Fruit fly (Drosophila melanogaster) whole organism, embryonic: ENCODE results near the gene Twdlalpha.
A peak's percentile ranks its signal among the peaks of the same experiment; 100 is the strongest.

ENCODE experiments used
- Asciz ChIP-seq: fragments of 200-800 bp; sonication (Bioruptor generic); optimal IDR thresholded peaks from 2 replicates; lab custom pipeline; 2017; ENCODE audit warnings: missing biosample characterization, mild to moderate bottlenecking, missing genetic modification characterization, missing genetic modification reagents
- CG10321 ChIP-seq: fragments of 200-800 bp; sonication (Bioruptor generic); IDR thresholded peaks from 2 replicates; pipeline ENCODE4 v1.3.6; 2022; ENCODE audit warnings: missing biosample characterization, missing genetic modification characterization
- CG11085 ChIP-seq: fragments of 200-800 bp; sonication (Bioruptor generic); IDR thresholded peaks from 2 replicates; pipeline ENCODE4 v1.3.6; 2022; ENCODE audit warnings: missing biosample characterization, missing genetic modification characterization
- CG11093 ChIP-seq: fragments of 200-800 bp; sonication (Bioruptor generic); IDR thresholded peaks from 3 replicates; pipeline ENCODE4 v1.3.6; 2022; ENCODE audit warnings: missing biosample characterization, missing genetic modification characterization
- CG12659 ChIP-seq: fragments of 200-800 bp; sonication (Bioruptor generic); optimal IDR thresholded peaks from 3 replicates; lab custom pipeline; 2017; ENCODE audit warnings: mild to moderate bottlenecking, missing biosample characterization, missing genetic modification reagents, missing genetic modification characterization
- CG13287 ChIP-seq: fragments of 200-800 bp; sonication (Bioruptor generic); IDR thresholded peaks from 2 replicates; pipeline ENCODE4 v1.3.6; 2022; ENCODE audit warnings: missing biosample characterization, missing genetic modification characterization; ENCODE audit not compliant: partially characterized antibody
- CG15514 ChIP-seq: fragments of 200-800 bp; sonication (Bioruptor generic); optimal IDR thresholded peaks from 3 replicates; lab custom pipeline; 2017; ENCODE audit warnings: missing biosample characterization, missing genetic modification characterization, mild to moderate bottlenecking, moderate library complexity, missing genetic modification reagents
- CG17612 ChIP-seq: fragments of 200-800 bp; sonication (Bioruptor generic); IDR thresholded peaks from 2 replicates; pipeline ENCODE4 v1.3.6; 2022; ENCODE audit warnings: missing biosample characterization, missing genetic modification characterization
- CG2199 ChIP-seq: fragments of 200-800 bp; sonication (Bioruptor generic); IDR thresholded peaks from 3 replicates; pipeline ENCODE4 v1.3.6; 2022; ENCODE audit warnings: missing biosample characterization, missing genetic modification characterization
- CG3065 ChIP-seq: fragments of 200-800 bp; sonication (Bioruptor generic); optimal IDR thresholded peaks from 2 replicates; lab custom pipeline; 2016; ENCODE audit warnings: missing biosample characterization, missing genetic modification characterization
- CG31365 ChIP-seq: fragments of 200-800 bp; sonication (Bioruptor generic); optimal IDR thresholded peaks from 2 replicates; lab custom pipeline; 2018; ENCODE audit warnings: missing biosample characterization, mild to moderate bottlenecking, missing genetic modification characterization
- CG32772 ChIP-seq: fragments of 200-800 bp; sonication (Bioruptor generic); IDR thresholded peaks from 2 replicates; pipeline ENCODE4 v1.3.6; 2022; ENCODE audit warnings: missing biosample characterization, missing genetic modification characterization
- CG33213 ChIP-seq: fragments of 200-800 bp; sonication (Bioruptor generic); optimal IDR thresholded peaks from 3 replicates; lab custom pipeline; 2016; ENCODE audit warnings: missing biosample characterization, missing genetic modification characterization
- CG3726 ChIP-seq: fragments of 200-800 bp; sonication (Bioruptor generic); IDR thresholded peaks from 3 replicates; pipeline ENCODE4, ENCODE4 v1.3.6; 2022; ENCODE audit warnings: missing biosample characterization, missing genetic modification characterization
- CG4282 ChIP-seq: fragments of 200-800 bp; sonication (Bioruptor generic); optimal IDR thresholded peaks from 2 replicates; lab custom pipeline; 2016; ENCODE audit warnings: missing biosample characterization, missing genetic modification characterization
- CG4730 ChIP-seq: fragments of 200-800 bp; sonication (Bioruptor generic); IDR thresholded peaks from 2 replicates; pipeline ENCODE4 v1.3.6; 2022; ENCODE audit warnings: missing biosample characterization, missing genetic modification characterization
- CG4820 ChIP-seq: fragments of 200-800 bp; sonication (Bioruptor generic); optimal IDR thresholded peaks from 3 replicates; lab custom pipeline; 2016; ENCODE audit warnings: missing biosample characterization, missing genetic modification characterization
- CG6654 ChIP-seq: fragments of 200-800 bp; sonication (Bioruptor generic); optimal IDR thresholded peaks from 2 replicates; lab custom pipeline; 2017; ENCODE audit warnings: missing biosample characterization, mild to moderate bottlenecking, missing genetic modification characterization
- CG7556 ChIP-seq: fragments of 200-800 bp; sonication (Bioruptor generic); optimal IDR thresholded peaks from 2 replicates; lab custom pipeline; 2017; ENCODE audit warnings: missing biosample characterization, mild to moderate bottlenecking, missing genetic modification characterization
- CTCF ChIP-seq: fragments of 200-800 bp; sonication (Bioruptor generic); optimal IDR thresholded peaks from 2 replicates; lab custom pipeline; 2017; ENCODE audit warnings: missing biosample characterization, mild to moderate bottlenecking, missing genetic modification characterization, moderate library complexity
- Dip3 ChIP-seq: fragments of 200-800 bp; sonication (Bioruptor generic); optimal IDR thresholded peaks from 3 replicates; lab custom pipeline; 2016; ENCODE audit warnings: missing biosample characterization, missing genetic modification characterization
- Dll ChIP-seq: fragments of 200-800 bp; sonication (Bioruptor generic); IDR thresholded peaks from 4 replicates; pipeline ENCODE4 v1.3.6; 2022; ENCODE audit warnings: missing biosample characterization, missing genetic modification characterization; ENCODE audit not compliant: partially characterized antibody
- Ets65A ChIP-seq: fragments of 200-800 bp; sonication (Bioruptor generic); peaks from one replicate; lab custom pipeline; 2016; ENCODE audit warnings: missing biosample characterization, missing genetic modification characterization
- HLH54F ChIP-seq: fragments of 200-800 bp; sonication (Bioruptor generic); optimal IDR thresholded peaks from 3 replicates; lab custom pipeline; 2016; ENCODE audit warnings: missing biosample characterization, missing genetic modification characterization
- Hey ChIP-seq: fragments of 200-800 bp; sonication (Bioruptor generic); optimal IDR thresholded peaks from 3 replicates; lab custom pipeline; 2018; ENCODE audit warnings: missing biosample characterization, mild to moderate bottlenecking, missing genetic modification characterization
- Hmx ChIP-seq: fragments of 200-800 bp; sonication (Bioruptor generic); optimal IDR thresholded peaks from 2 replicates; lab custom pipeline; 2016; ENCODE audit warnings: missing biosample characterization, missing genetic modification characterization
- Hr3 ChIP-seq: fragments of 200-800 bp; sonication (Bioruptor generic); optimal IDR thresholded peaks from 3 replicates; lab custom pipeline; 2016; ENCODE audit warnings: missing biosample characterization, missing genetic modification characterization
- Hr78 ChIP-seq, 2 experiments: fragments of 200-800 bp in 1 of 2; fragments of >200 bp in 1 of 2; sonication (Bioruptor generic) in 1 of 2; optimal IDR thresholded peaks; 2 replicates each; lab custom pipeline; 2017 to 2019; ENCODE audit warnings: missing biosample characterization in 2 of 2, missing genetic modification characterization in 2 of 2, mild to moderate bottlenecking in 1 of 2, moderate library complexity in 1 of 2
- Hsf ChIP-seq: fragments of 200-800 bp; sonication (Bioruptor generic); optimal IDR thresholded peaks from 3 replicates; lab custom pipeline; 2016; ENCODE audit warnings: missing biosample characterization, missing genetic modification characterization
- Jarid2 ChIP-seq: fragments of 200-800 bp; sonication (Bioruptor generic); optimal IDR thresholded peaks from 3 replicates; lab custom pipeline; 2017; ENCODE audit warnings: mild to moderate bottlenecking, missing biosample characterization, missing genetic modification reagents, missing genetic modification characterization
- Med ChIP-seq: fragments of 200-800 bp; sonication (Bioruptor generic); peaks from one replicate; lab custom pipeline; 2016; ENCODE audit warnings: missing biosample characterization, missing genetic modification characterization, mild to moderate bottlenecking, inconsistent platforms, moderate library complexity
- Meics ChIP-seq: fragments of 200-800 bp; sonication (Bioruptor generic); optimal IDR thresholded peaks from 2 replicates; lab custom pipeline; 2017; ENCODE audit warnings: missing biosample characterization, mild to moderate bottlenecking, missing genetic modification characterization
- NFAT ChIP-seq: fragments of 200-800 bp; sonication (Bioruptor generic); IDR thresholded peaks from 2 replicates; pipeline ENCODE4 v1.3.6; 2022; ENCODE audit warnings: missing biosample characterization, missing genetic modification characterization
- Side ChIP-seq: fragments of 200-800 bp; sonication (Bioruptor generic); optimal IDR thresholded peaks from 2 replicates; lab custom pipeline; 2016; ENCODE audit warnings: missing biosample characterization, missing genetic modification characterization
- Stat92E ChIP-seq, 3 experiments: fragments of >200 bp in 2 of 3; fragments of 200-800 bp in 1 of 3; sonication (Bioruptor generic) in 1 of 3; optimal IDR thresholded peaks; 2 replicates each; lab custom pipeline; 2017 to 2019; ENCODE audit warnings: missing biosample characterization in 3 of 3, missing genetic modification characterization in 3 of 3, mild to moderate bottlenecking in 1 of 3, moderate library complexity in 1 of 3
- chm ChIP-seq: fragments of 200-800 bp; sonication (Bioruptor generic); IDR thresholded peaks from 2 replicates; pipeline ENCODE4 v1.3.6; 2022; ENCODE audit warnings: missing biosample characterization, missing genetic modification characterization
- croc ChIP-seq: fragments of 200-800 bp; sonication (Bioruptor generic); conservative IDR thresholded peaks from 3 replicates; pipeline ENCODE4 v1.3.6; 2022; ENCODE audit warnings: missing biosample characterization, missing genetic modification characterization
- dmrt11E ChIP-seq: fragments of 200-800 bp; sonication (Bioruptor generic); optimal IDR thresholded peaks from 3 replicates; lab custom pipeline; 2018; ENCODE audit warnings: missing biosample characterization, mild to moderate bottlenecking, missing genetic modification characterization, moderate library complexity
- dpn ChIP-seq, 2 experiments: fragments of 200-800 bp; sonication (Bioruptor generic); optimal IDR thresholded peaks; 3 replicates each; lab custom pipeline; 2016; ENCODE audit warnings: missing biosample characterization in 2 of 2, missing genetic modification characterization in 2 of 2
- fd96Cb ChIP-seq: fragments of 200-800 bp; sonication (Bioruptor generic); optimal IDR thresholded peaks from 2 replicates; lab custom pipeline; 2018; ENCODE audit warnings: missing biosample characterization, mild to moderate bottlenecking, missing genetic modification characterization, moderate library complexity
- insv ChIP-seq, 2 experiments: fragments of 200-800 bp; sonication (Bioruptor generic); optimal IDR thresholded peaks; 3 replicates each; lab custom pipeline; 2016 to 2018; ENCODE audit warnings: missing biosample characterization in 2 of 2, missing genetic modification characterization in 2 of 2
- jumu ChIP-seq: fragments of 200-800 bp; sonication (Bioruptor generic); optimal IDR thresholded peaks from 3 replicates; lab custom pipeline; 2016; ENCODE audit warnings: missing biosample characterization, missing genetic modification characterization
- kni ChIP-seq: fragments of 200-800 bp; sonication (Bioruptor generic); optimal IDR thresholded peaks from 3 replicates; lab custom pipeline; 2017; ENCODE audit warnings: mild to moderate bottlenecking, missing biosample characterization, missing genetic modification reagents, missing genetic modification characterization
- lola ChIP-seq, 3 experiments: fragments of >200 bp in 2 of 3; fragments of 200-800 bp in 1 of 3; sonication (Bioruptor generic) in 1 of 3; optimal IDR thresholded peaks; 2 replicates each; lab custom pipeline; 2017 to 2019; ENCODE audit warnings: missing biosample characterization in 3 of 3, missing genetic modification characterization in 3 of 3, mild to moderate bottlenecking in 1 of 3, moderate library complexity in 1 of 3
- pb ChIP-seq: fragments of 200-800 bp; sonication (Bioruptor generic); optimal IDR thresholded peaks from 3 replicates; lab custom pipeline; 2016; ENCODE audit warnings: missing biosample characterization, missing genetic modification characterization
- pzg ChIP-seq: fragments of 200-800 bp; sonication (Bioruptor generic); optimal IDR thresholded peaks from 3 replicates; lab custom pipeline; 2018; ENCODE audit warnings: missing biosample characterization, mild to moderate bottlenecking, missing genetic modification characterization, moderate library complexity
- scrt ChIP-seq: fragments of 200-800 bp; sonication (Bioruptor generic); optimal IDR thresholded peaks from 2 replicates; lab custom pipeline; 2018; ENCODE audit warnings: missing biosample characterization, mild to moderate bottlenecking, missing genetic modification characterization, moderate library complexity
- slbo ChIP-seq: fragments of 200-800 bp; sonication (Bioruptor generic); IDR thresholded peaks from 2 replicates; pipeline ENCODE4 v1.3.6; 2022; ENCODE audit warnings: missing biosample characterization, missing genetic modification characterization
- usp ChIP-seq: fragments of >200 bp; optimal IDR thresholded peaks from 2 replicates; lab custom pipeline; 2017; ENCODE audit warnings: missing biosample characterization, missing genetic modification characterization

Twdlalpha gene

dm6 chrX:16791920-16792829, 49.5 kb downstream of the Twdlalpha start, which contains the start of gene CG4768:
CG4768 (plus strand) TSS chrX:16792119.
- TF ChIP-seq CG11085 (GFP tag; lab: Robert Waterston, UW) (no peak), CG10321 (GFP tag; lab: Robert Waterston, UW) (no peak), dpn (GFP tag; optimal IDR thresholded peaks at IDR 0.05; lab: Kevin White, UChicago) (no peak), lola (GFP tag; optimal IDR thresholded peaks at IDR 0.05; lab: Kevin White, UChicago) (no peak), CG3726 (GFP tag; lab: Robert Waterston, UW) (no peak), Hey (tag; lab: Kevin White, UChicago) (no peak), CG4820 (GFP tag; lab: Kevin White, UChicago) (no peak), CG3065 (GFP tag; lab: Kevin White, UChicago) (no peak), insv (GFP tag; optimal IDR thresholded peaks at IDR 0.05; lab: Kevin White, UChicago) (peak in 1 of 2 experiments; percentile 50), CG11093 (no peak), usp (GFP tag; lab: Kevin White, UChicago) (no peak), slbo (GFP tag; lab: Robert Waterston, UW) (0 out of 2 replicates have a peak, but pooled peaks have one; percentile 17), Meics (no peak), Stat92E (GFP tag; optimal IDR thresholded peaks at IDR 0.05; lab: Kevin White, UChicago) (no peak), HLH54F (no peak), chm (GFP tag; lab: Robert Waterston, UW) (no peak), Dip3 (no peak), CG12659 (peak; percentile 2), kni (no peak), CG4282 (no peak), CTCF (no peak), CG32772 (GFP tag; lab: Robert Waterston, UW) (no peak), CG7556 (GFP tag; lab: Kevin White, UChicago) (no peak), Ets65A (GFP tag; lab: Kevin White, UChicago) (peak; percentile 70), CG31365 (tag; lab: Kevin White, UChicago) (no peak), Hmx (no peak), Hr78 (GFP tag; optimal IDR thresholded peaks at IDR 0.05; lab: Kevin White, UChicago) (no peak), CG17612 (GFP tag; lab: Robert Waterston, UW) (no peak), Med (GFP tag; lab: Kevin White, UChicago) (peak; percentile 66), Jarid2 (GFP tag; lab: Kevin White, UChicago) (no peak), CG4730 (GFP tag; lab: Robert Waterston, UW) (no peak), croc (GFP tag; lab: Robert Waterston, UW) (no peak), Hr3 (GFP tag; lab: Kevin White, UChicago) (no peak), pb (GFP tag; lab: Kevin White, UChicago) (no peak), Asciz (GFP tag; lab: Kevin White, UChicago) (no peak), Side (no peak), scrt (no peak), CG15514 (GFP tag; lab: Kevin White, UChicago) (peak; percentile 98), pzg (peak; percentile 25), CG2199 (no peak), dmrt11E (tag; lab: Kevin White, UChicago) (no peak), fd96Cb (tag; lab: Kevin White, UChicago) (no peak), Hsf (GFP tag; lab: Kevin White, UChicago) (no peak), CG13287 (GFP tag; lab: Robert Waterston, UW) (peak; percentile 16; the same call in 1 of the 2 replicates), CG33213 (no peak), jumu (GFP tag; lab: Kevin White, UChicago) (no peak), Dll (GFP tag; lab: Robert Waterston, UW) (no peak; the same call in 3 of the 4 replicates), CG6654 (GFP tag; lab: Kevin White, UChicago) (no peak), NFAT (GFP tag; lab: Robert Waterston, UW) (no peak)
